Fruit fly (Drosophila melanogaster): ENCODE results near the gene Syx7.
A peak's percentile ranks its signal among the peaks of the same experiment; 100 is the strongest.

The Syx7 gene

dm6 chr3L:21445704-21446103 is at the start of gene Syx7 (continued):
- TF ChIP-seq CG9817 (tag; optimal IDR thresholded peaks at IDR 0.05) (no peak), Ada2b (GFP tag; IDR thresholded peaks at IDR 0.05) (no peak), cas (GFP tag; IDR thresholded peaks at IDR 0.05) (no peak), chn (GFP tag; optimal IDR thresholded peaks at IDR 0.05) (peak; percentile 2), Fer1 (GFP tag; optimal IDR thresholded peaks at IDR 0.05) (peak; percentile 23), tna (GFP tag; IDR thresholded peaks at IDR 0.05; ENCODE audit: partially characterized antibody) (no peak), slou (GFP tag; optimal IDR thresholded peaks at IDR 0.05) (no peak), unc-4 (GFP tag; IDR thresholded peaks at IDR 0.05; ENCODE audit: partially characterized antibody) (peak; percentile 55), CG2116 (GFP tag; optimal IDR thresholded peaks at IDR 0.05) (peak; percentile 75), CG4404 (GFP tag; IDR thresholded peaks at IDR 0.05) (no peak), CrebB (tag; optimal IDR thresholded peaks at IDR 0.05) (no peak), twi (tag; optimal IDR thresholded peaks at IDR 0.05) (no peak), Antp (GFP tag; optimal IDR thresholded peaks at IDR 0.05) (peak; percentile 16), rib (GFP tag; IDR thresholded peaks at IDR 0.05) (peak; percentile 68), run (tag; optimal IDR thresholded peaks at IDR 0.05) (no peak), Dip2 (GFP tag; IDR thresholded peaks at IDR 0.05) (no peak), CG18599 (GFP tag; optimal IDR thresholded peaks at IDR 0.05) (no peak), Taf1 (GFP tag; IDR thresholded peaks at IDR 0.05) (no peak), sr (GFP tag; IDR thresholded peaks at IDR 0.05) (no peak), ham (GFP tag; IDR thresholded peaks at IDR 0.05) (no peak), CG10321 (GFP tag; IDR thresholded peaks at IDR 0.05) (no peak), trem (tag; optimal IDR thresholded peaks at IDR 0.05) (peak; percentile 99), CG15696 (tag; optimal IDR thresholded peaks at IDR 0.05) (no peak), repo (GFP tag; optimal IDR thresholded peaks at IDR 0.05) (no peak), Xbp1 (GFP tag; optimal IDR thresholded peaks at IDR 0.05) (peak; percentile 53), sna (GFP tag; IDR thresholded peaks at IDR 0.05; ENCODE audit: partially characterized antibody) (peak; percentile 37; the same call in 1 of the 2 replicates), Rx (GFP tag; IDR thresholded peaks at IDR 0.05) (no peak), CG11085 (GFP tag; IDR thresholded peaks at IDR 0.05) (no peak), CoRest (tag; optimal IDR thresholded peaks at IDR 0.05) (peak; percentile 33), bsh (GFP tag; optimal IDR thresholded peaks at IDR 0.05) (no peak), CG10959 (GFP tag; IDR thresholded peaks at IDR 0.05) (no peak), H2.0 (GFP tag; IDR thresholded peaks at IDR 0.05) (no peak), NK7.1 (GFP tag; optimal IDR thresholded peaks at IDR 0.05) (no peak), vvl (GFP tag; IDR thresholded peaks at IDR 0.05) (peak; percentile 54), nom (GFP tag; optimal IDR thresholded peaks at IDR 0.05) (no peak), CG6791 (GFP tag; IDR thresholded peaks at IDR 0.05; ENCODE audit: partially characterized antibody) (0 out of 3 replicates have a peak, but pooled peaks have one; percentile 5), wek (GFP tag; optimal IDR thresholded peaks at IDR 0.05) (no peak), Max (GFP tag; optimal IDR thresholded peaks at IDR 0.05) (no peak), HmgD (GFP tag; optimal IDR thresholded peaks at IDR 0.05) (peak; percentile 42), ato (GFP tag; IDR thresholded peaks at IDR 0.05; ENCODE audit: partially characterized antibody) (0 out of 2 replicates have a peak, but pooled peaks have one; percentile 59), Mes4 (GFP tag; optimal IDR thresholded peaks at IDR 0.05) (no peak), CG9437 (GFP tag; optimal IDR thresholded peaks at IDR 0.05) (no peak), al (GFP tag; IDR thresholded peaks at IDR 0.05) (no peak), CG14710 (tag; optimal IDR thresholded peaks at IDR 0.05) (peak; percentile 52), CG14667 (GFP tag; IDR thresholded peaks at IDR 0.05) (no peak), CG12071 (GFP tag; optimal IDR thresholded peaks at IDR 0.05) (no peak), fru (optimal IDR thresholded peaks at IDR 0.05) (no peak), tio (GFP tag; optimal IDR thresholded peaks at IDR 0.05) (no peak), lab (GFP tag; optimal IDR thresholded peaks at IDR 0.05) (no peak), dpn (GFP tag; optimal IDR thresholded peaks at IDR 0.05) (peak; percentile 33 to 38), pnt (GFP tag; optimal IDR thresholded peaks at IDR 0.05) (no peak), gcm2 (GFP tag; optimal IDR thresholded peaks at IDR 0.05) (no peak)
